Fruit fly (Drosophila melanogaster) whole organism, embryonic: ENCODE data around the gene Bacc.
A peak's percentile ranks its signal among the peaks of the same experiment; 100 is the strongest.

Source experiments
- Adf1 ChIP-seq: fragments of 200-800 bp; sonication (Bioruptor generic); IDR thresholded peaks from 2 replicates; pipeline ENCODE4 v1.3.6; 2022; ENCODE audit warnings: missing biosample characterization, missing genetic modification characterization
- Atf6 ChIP-seq: fragments of 200-800 bp; sonication (Bioruptor generic); IDR thresholded peaks from 2 replicates; pipeline ENCODE4 v1.3.6; 2022; ENCODE audit warnings: missing biosample characterization, missing genetic modification characterization
- CG10543 ChIP-seq: fragments of 200-800 bp; sonication (Bioruptor generic); optimal IDR thresholded peaks from 3 replicates; lab custom pipeline; 2017; ENCODE audit warnings: missing biosample characterization, mild to moderate bottlenecking, missing genetic modification characterization, moderate library complexity
- CG12769 ChIP-seq: fragments of 200-800 bp; sonication (Bioruptor generic); optimal IDR thresholded peaks from 2 replicates; lab custom pipeline; 2019; ENCODE audit warnings: missing biosample characterization, mild to moderate bottlenecking, missing genetic modification characterization, moderate library complexity
- CG13123 ChIP-seq: fragments of 200-800 bp; sonication (Bioruptor generic); optimal IDR thresholded peaks from 2 replicates; lab custom pipeline; 2016; ENCODE audit warnings: missing biosample characterization, missing genetic modification characterization
- CG17385 ChIP-seq: fragments of 200-800 bp; sonication (Bioruptor generic); optimal IDR thresholded peaks from 3 replicates; lab custom pipeline; 2018; ENCODE audit warnings: missing biosample characterization, mild to moderate bottlenecking, missing genetic modification characterization
- CG17568 ChIP-seq: fragments of 200-800 bp; sonication (Bioruptor generic); optimal IDR thresholded peaks from 2 replicates; lab custom pipeline; 2018; ENCODE audit warnings: missing biosample characterization, mild to moderate bottlenecking, missing genetic modification characterization, moderate library complexity
- CG17612 ChIP-seq: fragments of 200-800 bp; sonication (Bioruptor generic); IDR thresholded peaks from 2 replicates; pipeline ENCODE4 v1.3.6; 2022; ENCODE audit warnings: missing biosample characterization, missing genetic modification characterization
- CG17829 ChIP-seq: fragments of 200-800 bp; optimal IDR thresholded peaks from 2 replicates; lab custom pipeline; 2019; ENCODE audit warnings: missing biosample characterization, mild to moderate bottlenecking, missing genetic modification characterization, moderate library complexity
- CG1832 ChIP-seq: fragments of 200-800 bp; sonication (Bioruptor generic); optimal IDR thresholded peaks from 2 replicates; lab custom pipeline; 2017; ENCODE audit warnings: missing biosample characterization, mild to moderate bottlenecking, missing genetic modification characterization, inconsistent platforms
- CG2712 ChIP-seq: fragments of 200-800 bp; optimal IDR thresholded peaks from 3 replicates; lab custom pipeline; 2019; ENCODE audit warnings: missing biosample characterization, mild to moderate bottlenecking, missing genetic modification characterization, moderate library complexity
- CG3847 ChIP-seq: fragments of 200-800 bp; sonication (Bioruptor generic); IDR thresholded peaks from 2 replicates; pipeline ENCODE4 v1.3.6; 2022; ENCODE audit warnings: missing biosample characterization, missing genetic modification characterization
- CG4404 ChIP-seq: fragments of 200-800 bp; sonication (Bioruptor generic); IDR thresholded peaks from 2 replicates; pipeline ENCODE4 v1.3.6; 2022; ENCODE audit warnings: missing biosample characterization, missing genetic modification characterization
- CG4617 ChIP-seq: fragments of 200-800 bp; sonication (Bioruptor generic); optimal IDR thresholded peaks from 3 replicates; lab custom pipeline; 2016; ENCODE audit warnings: missing biosample characterization, missing genetic modification characterization, borderline replicate concordance
- CG6254 ChIP-seq: fragments of 200-800 bp; sonication (Bioruptor generic); optimal IDR thresholded peaks from 3 replicates; lab custom pipeline; 2017; ENCODE audit warnings: mild to moderate bottlenecking, missing biosample characterization, missing genetic modification reagents, missing genetic modification characterization
- CG7556 ChIP-seq: fragments of 200-800 bp; sonication (Bioruptor generic); optimal IDR thresholded peaks from 2 replicates; lab custom pipeline; 2017; ENCODE audit warnings: missing biosample characterization, mild to moderate bottlenecking, missing genetic modification characterization
- CG7987 ChIP-seq: fragments of 200-800 bp; sonication (Bioruptor generic); optimal IDR thresholded peaks from 2 replicates; lab custom pipeline; 2018; ENCODE audit warnings: missing biosample characterization, mild to moderate bottlenecking, missing genetic modification characterization, moderate library complexity
- CrebB ChIP-seq: fragments of 200-800 bp; sonication (Bioruptor generic); optimal IDR thresholded peaks from 3 replicates; lab custom pipeline; 2018; ENCODE audit warnings: missing biosample characterization, mild to moderate bottlenecking, missing genetic modification characterization
- Dbx ChIP-seq: fragments of 200-800 bp; sonication (Bioruptor generic); IDR thresholded peaks from 3 replicates; pipeline ENCODE4 v1.3.6; 2022; ENCODE audit warnings: missing biosample characterization, missing genetic modification characterization
- E2f1 ChIP-seq: fragments of 200-800 bp; sonication (Bioruptor generic); IDR thresholded peaks from 2 replicates; pipeline ENCODE4 v1.3.6; 2022; ENCODE audit warnings: missing biosample characterization, missing genetic modification characterization
- Fer3 ChIP-seq: fragments of 200-800 bp; sonication (Bioruptor generic); optimal IDR thresholded peaks from 2 replicates; lab custom pipeline; 2018; ENCODE audit warnings: missing biosample characterization, mild to moderate bottlenecking, missing genetic modification characterization, moderate library complexity
- Hand ChIP-seq: fragments of 200-800 bp; sonication (Bioruptor generic); optimal IDR thresholded peaks from 2 replicates; lab custom pipeline; 2017; ENCODE audit warnings: mild to moderate bottlenecking, missing biosample characterization, missing genetic modification reagents, missing genetic modification characterization
- Hmr ChIP-seq: fragments of 200-800 bp; sonication (Bioruptor generic); optimal IDR thresholded peaks from 3 replicates; lab custom pipeline; 2017; ENCODE audit warnings: mild to moderate bottlenecking, missing biosample characterization, missing genetic modification reagents, missing genetic modification characterization
- Lim3 ChIP-seq: fragments of 200-800 bp; sonication (Bioruptor generic); IDR thresholded peaks from 2 replicates; pipeline ENCODE4 v1.3.6; 2022; ENCODE audit warnings: missing biosample characterization, missing genetic modification characterization
- Neu2 ChIP-seq: fragments of 200-800 bp; sonication (Bioruptor generic); optimal IDR thresholded peaks from 3 replicates; lab custom pipeline; 2016; ENCODE audit warnings: missing biosample characterization, missing genetic modification characterization, borderline replicate concordance
- Spps ChIP-seq: fragments of 200-800 bp; sonication (Bioruptor generic); optimal IDR thresholded peaks from 2 replicates; lab custom pipeline; 2018; ENCODE audit warnings: missing biosample characterization, mild to moderate bottlenecking, missing genetic modification characterization
- TFAM ChIP-seq: fragments of 200-800 bp; sonication (Bioruptor generic); optimal IDR thresholded peaks from 2 replicates; lab custom pipeline; 2017; ENCODE audit warnings: missing biosample characterization, missing genetic modification characterization, inconsistent platforms
- Vsx1 ChIP-seq: fragments of 200-800 bp; sonication (Bioruptor generic); optimal IDR thresholded peaks from 2 replicates; lab custom pipeline; 2017; ENCODE audit warnings: missing biosample characterization, mild to moderate bottlenecking, missing genetic modification characterization, missing genetic modification reagents
- YL-1 ChIP-seq: fragments of 200-800 bp; sonication (Bioruptor generic); optimal IDR thresholded peaks from 3 replicates; lab custom pipeline; 2017; ENCODE audit warnings: missing biosample characterization, mild to moderate bottlenecking, missing genetic modification characterization
- bab2 ChIP-seq: fragments of 200-800 bp; sonication (Bioruptor generic); optimal IDR thresholded peaks from 2 replicates; lab custom pipeline; 2016; ENCODE audit warnings: missing biosample characterization, missing genetic modification characterization
- emc ChIP-seq: fragments of 200-800 bp; sonication (Bioruptor generic); optimal IDR thresholded peaks from 2 replicates; lab custom pipeline; 2016; ENCODE audit warnings: missing biosample characterization, missing genetic modification characterization
- fd102C ChIP-seq: fragments of 200-800 bp; sonication (Bioruptor generic); optimal IDR thresholded peaks from 2 replicates; lab custom pipeline; 2018; ENCODE audit warnings: missing biosample characterization, mild to moderate bottlenecking, missing genetic modification characterization, moderate library complexity
- fd96Cb ChIP-seq: fragments of 200-800 bp; sonication (Bioruptor generic); optimal IDR thresholded peaks from 2 replicates; lab custom pipeline; 2018; ENCODE audit warnings: missing biosample characterization, mild to moderate bottlenecking, missing genetic modification characterization, moderate library complexity
- gcm ChIP-seq: fragments of 200-800 bp; sonication (Bioruptor generic); optimal IDR thresholded peaks from 2 replicates; lab custom pipeline; 2019; ENCODE audit warnings: missing biosample characterization, mild to moderate bottlenecking, missing genetic modification characterization, moderate library complexity
- gfzf ChIP-seq: fragments of 200-800 bp; sonication (Bioruptor generic); optimal IDR thresholded peaks from 2 replicates; lab custom pipeline; 2016; ENCODE audit warnings: missing biosample characterization, mild to moderate bottlenecking, missing genetic modification characterization, moderate library complexity
- grn ChIP-seq: fragments of 200-800 bp; sonication (Bioruptor generic); optimal IDR thresholded peaks from 3 replicates; lab custom pipeline; 2017; ENCODE audit warnings: missing biosample characterization, missing genetic modification characterization
- hth ChIP-seq: fragments of >200 bp; optimal IDR thresholded peaks from 2 replicates; lab custom pipeline; 2017; ENCODE audit warnings: inconsistent platforms
- inv ChIP-seq: fragments of 200-800 bp; sonication (Bioruptor generic); IDR thresholded peaks from 2 replicates; pipeline ENCODE4 v1.3.6; 2022; ENCODE audit warnings: missing biosample characterization, missing genetic modification characterization; ENCODE audit not compliant: partially characterized antibody
- lmd ChIP-seq: fragments of 200-800 bp; sonication (Bioruptor generic); IDR thresholded peaks from 2 replicates; pipeline ENCODE4 v1.3.6; 2022; ENCODE audit warnings: missing biosample characterization, missing genetic modification characterization
- mam ChIP-seq: fragments of 200-800 bp; sonication (Bioruptor generic); optimal IDR thresholded peaks from 3 replicates; lab custom pipeline; 2016; ENCODE audit warnings: missing biosample characterization, missing genetic modification characterization
- nerfin-1 ChIP-seq: fragments of 200-800 bp; sonication (Bioruptor generic); optimal IDR thresholded peaks from 3 replicates; lab custom pipeline; 2019; ENCODE audit warnings: missing biosample characterization, mild to moderate bottlenecking, missing genetic modification characterization, moderate library complexity
- peb ChIP-seq: fragments of 200-800 bp; sonication (Bioruptor generic); IDR thresholded peaks from 2 replicates; pipeline ENCODE4 v1.3.6; 2022; ENCODE audit warnings: missing biosample characterization, missing genetic modification characterization
- ranshi ChIP-seq: fragments of 200-800 bp; sonication (Bioruptor generic); IDR thresholded peaks from 2 replicates; pipeline ENCODE4 v1.3.6; 2022; ENCODE audit warnings: missing biosample characterization, missing genetic modification characterization
- seq ChIP-seq: fragments of 200-800 bp; sonication (Bioruptor generic); IDR thresholded peaks from 2 replicates; pipeline ENCODE4 v1.3.6; 2022; ENCODE audit warnings: missing biosample characterization, missing genetic modification characterization
- sisA ChIP-seq: fragments of 200-800 bp; sonication (Bioruptor generic); IDR thresholded peaks from 2 replicates; pipeline ENCODE4 v1.3.6; 2022; ENCODE audit warnings: missing biosample characterization, missing genetic modification characterization
- so ChIP-seq: fragments of 200-800 bp; sonication (Bioruptor generic); IDR thresholded peaks from 3 replicates; pipeline ENCODE4 v1.3.6; 2022; ENCODE audit warnings: missing biosample characterization, missing genetic modification characterization
- stwl ChIP-seq: fragments of 200-800 bp; sonication (Bioruptor generic); optimal IDR thresholded peaks from 3 replicates; lab custom pipeline; 2018; ENCODE audit warnings: missing biosample characterization, mild to moderate bottlenecking, missing genetic modification characterization, moderate library complexity
- tgo ChIP-seq: fragments of 200-800 bp; sonication (Bioruptor generic); IDR thresholded peaks from 3 replicates; pipeline ENCODE4 v1.3.6; 2022; ENCODE audit warnings: missing biosample characterization, missing genetic modification characterization
- tup ChIP-seq: fragments of 200-800 bp; sonication (Bioruptor generic); optimal IDR thresholded peaks from 2 replicates; lab custom pipeline; 2016; ENCODE audit warnings: missing biosample characterization, mild to moderate bottlenecking, missing genetic modification characterization, moderate library complexity
- tx ChIP-seq: fragments of 200-800 bp; sonication (Bioruptor generic); optimal IDR thresholded peaks from 2 replicates; lab custom pipeline; 2016; ENCODE audit warnings: missing biosample characterization, missing genetic modification characterization
- vvl ChIP-seq: fragments of 200-800 bp; sonication (Bioruptor generic); IDR thresholded peaks from 2 replicates; pipeline ENCODE4 v1.3.6; 2022; ENCODE audit warnings: missing biosample characterization, missing genetic modification characterization
- zen ChIP-seq: fragments of 200-800 bp; sonication (Bioruptor generic); optimal IDR thresholded peaks from 3 replicates; lab custom pipeline; 2018; ENCODE audit warnings: missing biosample characterization, mild to moderate bottlenecking, missing genetic modification characterization, moderate library complexity

The Bacc gene

DNA sequence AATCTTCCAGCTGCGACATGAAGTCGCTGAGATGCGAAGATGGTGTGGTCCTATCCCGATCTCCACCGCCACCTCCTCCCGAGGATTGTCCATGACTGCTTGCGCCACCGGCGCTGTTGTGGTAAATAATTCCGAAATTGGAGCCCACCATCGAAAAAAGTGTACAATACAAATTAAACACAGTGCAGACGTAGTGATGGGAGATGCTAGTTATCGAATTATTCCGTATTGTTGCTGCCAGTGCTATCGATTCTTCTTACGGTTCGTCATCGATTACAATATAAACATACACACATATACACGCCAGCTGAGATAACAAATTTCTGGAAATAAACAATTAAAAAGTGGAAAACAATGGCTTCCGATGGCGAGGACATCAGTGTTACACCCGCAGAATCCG lies 15.4 kb downstream of the Bacc start, which contains the start of the genes Taf10b and Taf10 (continued):
- no peak for TF ChIP-seq fd102C (GFP tag; lab: Kevin White, UChicago)
- TF ChIP-seq Neu2 = no peak
- TF ChIP-seq stwl (tag; lab: Kevin White, UChicago) = peak; percentile 77
- TF ChIP-seq mam = no peak
- TF ChIP-seq vvl (GFP tag; lab: Robert Waterston, UW) = peak; percentile 57
- no peak for TF ChIP-seq tup
- peak; percentile 19 for TF ChIP-seq gfzf (GFP tag; lab: Kevin White, UChicago)
- no peak for TF ChIP-seq CG17568 (GFP tag; lab: Kevin White, UChicago)
- TF ChIP-seq CG17829 = peak; percentile 24
- no peak for TF ChIP-seq bab2 (GFP tag; lab: Kevin White, UChicago)
- peak; percentile 71 for TF ChIP-seq CG4617 (GFP tag; lab: Kevin White, UChicago)
- no peak for TF ChIP-seq hth (lab: Kevin White, UChicago)
- no peak for TF ChIP-seq CG7987 (GFP tag; lab: Kevin White, UChicago)
- no peak for TF ChIP-seq emc
- TF ChIP-seq Hand = no peak
- TF ChIP-seq Adf1 (GFP tag; lab: Robert Waterston, UW) = 0 out of 2 replicates have a peak, but pooled peaks have one; percentile 7
- TF ChIP-seq zen = no peak
- TF ChIP-seq Hmr (GFP tag; lab: Kevin White, UChicago) = no peak
- TF ChIP-seq grn = no peak
- no peak for TF ChIP-seq Lim3 (GFP tag; lab: Robert Waterston, UW)
- TF ChIP-seq tx (GFP tag; lab: Kevin White, UChicago) = no peak
- TF ChIP-seq CG2712 (tag; lab: Kevin White, UChicago) = peak; percentile 21
- no peak for TF ChIP-seq gcm (GFP tag; lab: Kevin White, UChicago)
- no peak for TF ChIP-seq ranshi
- TF ChIP-seq CG3847 (GFP tag; lab: Robert Waterston, UW) = no peak
- TF ChIP-seq CG13123 = no peak
- TF ChIP-seq tgo = no peak
- TF ChIP-seq E2f1 (GFP tag; lab: Robert Waterston, UW) = no peak
- TF ChIP-seq Atf6 = no peak
- TF ChIP-seq fd96Cb (tag; lab: Kevin White, UChicago) = no peak
- peak; percentile 73 for TF ChIP-seq YL-1 (GFP tag; lab: Kevin White, UChicago)
- no peak for TF ChIP-seq TFAM (GFP tag; lab: Kevin White, UChicago)
- no peak for TF ChIP-seq seq (GFP tag; lab: Robert Waterston, UW)
- peak; percentile 4 for TF ChIP-seq CG17385
- no peak for TF ChIP-seq CG12769
- TF ChIP-seq CG1832 = no peak
- no peak for TF ChIP-seq Spps (tag; lab: Kevin White, UChicago)
- no peak for TF ChIP-seq peb (GFP tag; lab: Robert Waterston, UW)
- TF ChIP-seq sisA = no peak
- TF ChIP-seq Vsx1 (GFP tag; lab: Kevin White, UChicago) = no peak
- no peak for TF ChIP-seq Fer3 (tag; lab: Kevin White, UChicago)
- no peak for TF ChIP-seq CG6254
- TF ChIP-seq inv (GFP tag; lab: Robert Waterston, UW) = peak; percentile 63
- no peak for TF ChIP-seq CG4404 (GFP tag; lab: Robert Waterston, UW)
- TF ChIP-seq CG17612 (GFP tag; lab: Robert Waterston, UW) = no peak
- TF ChIP-seq so (GFP tag; lab: Robert Waterston, UW) = no peak
- no peak for TF ChIP-seq CG7556 (GFP tag; lab: Kevin White, UChicago)
- TF ChIP-seq lmd (GFP tag; lab: Robert Waterston, UW) = no peak
- no peak for TF ChIP-seq Dbx (GFP tag; lab: Robert Waterston, UW)
- peak; percentile 4 for TF ChIP-seq CG10543
- TF ChIP-seq nerfin-1 (tag; lab: Kevin White, UChicago) = no peak
- TF ChIP-seq CrebB (tag; lab: Kevin White, UChicago) = peak; percentile 37
